Worm (Caenorhabditis elegans) whole organism, midembryonic: Measurements from ENCODE around the gene W03F8.4.
"Not testable (repeated sequence)": the region's sequence is repeated elsewhere in the genome, so short reads cannot be mapped to it uniquely, and the experiment has no call there.

Experiments used
- T22C8.4 ChIP-seq: fragments of 200-800 bp; sonication (Bioruptor generic); IDR thresholded peaks from 2 replicates; pipeline ENCODE4 v1.3.6; 2022; ENCODE audit warnings: missing genetic modification characterization, missing compliant biosample characterization
- cog-1 ChIP-seq: sonication (generic microtip); optimal IDR thresholded peaks from 2 replicates; lab custom pipeline; 2016; ENCODE audit warnings: missing genetic modification characterization, missing compliant biosample characterization
- flt-1 ChIP-seq: fragments of 200-800 bp; sonication (Bioruptor generic); IDR thresholded peaks from 2 replicates; pipeline ENCODE4 v1.3.6; 2022; ENCODE audit warnings: missing genetic modification characterization, missing compliant biosample characterization
- klf-2 ChIP-seq: fragments of 200-800 bp; sonication (Bioruptor generic); conservative IDR thresholded peaks from 2 replicates; pipeline ENCODE4 v1.3.6; 2022; ENCODE audit warnings: missing genetic modification reagents, missing genetic modification characterization, missing compliant biosample characterization
- med-1 ChIP-seq: sonication (generic microtip); optimal IDR thresholded peaks from 2 replicates; lab custom pipeline; 2017; ENCODE audit warnings: missing genetic modification characterization, mild to moderate bottlenecking, missing compliant biosample characterization, antibody characterized with exemption, missing genetic modification reagents; ENCODE audit not compliant: insufficient read depth
- ref-1 ChIP-seq: fragments of 200-800 bp; sonication (Bioruptor generic); conservative IDR thresholded peaks from 2 replicates; pipeline ENCODE4 v1.3.6; 2022; ENCODE audit warnings: missing genetic modification reagents, missing genetic modification characterization, missing compliant biosample characterization
- tab-1 ChIP-seq: fragments of 200-800 bp; sonication (Bioruptor generic); IDR thresholded peaks from 2 replicates; pipeline ENCODE4 v1.3.6; 2022; ENCODE audit warnings: missing genetic modification characterization, missing compliant biosample characterization
- ztf-23 ChIP-seq: fragments of 200-800 bp; sonication (Bioruptor generic); IDR thresholded peaks from 2 replicates; pipeline ENCODE4 v1.3.6; 2022; ENCODE audit warnings: missing genetic modification reagents, missing genetic modification characterization, missing compliant biosample characterization
- ztf-29 ChIP-seq: fragments of 200-800 bp; sonication (Bioruptor generic); IDR thresholded peaks from 2 replicates; pipeline ENCODE4 v1.3.6; 2022; ENCODE audit warnings: missing genetic modification reagents, missing genetic modification characterization, missing compliant biosample characterization

W03F8.4 gene

DNA sequence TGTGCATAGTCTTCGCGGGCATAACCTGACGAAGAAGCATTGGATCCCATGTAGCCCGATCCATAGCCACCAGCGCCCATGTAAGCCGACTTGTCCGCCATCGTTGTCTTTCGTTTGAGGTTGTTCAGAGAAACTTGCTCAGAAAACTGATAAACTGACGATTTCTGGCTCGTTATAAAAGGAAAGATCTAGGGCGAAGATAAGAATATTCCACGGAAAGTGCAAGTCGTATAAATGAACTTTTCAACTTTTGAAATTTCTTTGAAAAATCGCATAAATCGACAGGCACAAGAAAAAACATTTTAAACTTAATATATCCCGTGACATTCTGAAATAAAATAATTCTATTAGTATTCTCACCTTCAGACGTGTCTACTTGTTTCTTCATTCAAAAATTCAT lies 21.0 kb upstream of the W03F8.4 start, which contains the start of the genes nspd-3 and C24D10.2:
Gene nspd-3, minus strand, starts transcription at position 101 of the 400 bp plus-strand sequence.
Gene C24D10.2, plus strand, starts transcription at position 399 of the 400 bp plus-strand sequence.
- TF ChIP-seq ref-1; ztf-29 (GFP tag; lab: Robert Waterston, UW); med-1: not testable (repeated sequence)

DNA sequence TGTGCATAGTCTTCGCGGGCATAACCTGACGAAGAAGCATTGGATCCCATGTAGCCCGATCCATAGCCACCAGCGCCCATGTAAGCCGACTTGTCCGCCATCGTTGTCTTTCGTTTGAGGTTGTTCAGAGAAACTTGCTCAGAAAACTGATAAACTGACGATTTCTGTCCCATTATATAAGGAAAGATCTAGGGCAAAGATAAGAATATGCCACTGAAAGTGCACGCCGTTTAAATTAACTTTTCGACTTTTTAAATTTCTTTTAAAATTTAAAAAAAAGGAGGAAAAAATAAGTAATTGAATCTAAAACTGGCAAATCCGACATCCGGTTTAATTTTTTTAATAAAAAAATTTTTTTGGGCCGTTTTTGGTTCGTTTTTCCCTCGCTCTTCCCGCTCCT lies 18.3 kb upstream of the W03F8.4 start, which contains the start of gene nspd-6:
Gene nspd-6, minus strand, starts transcription at position 101 of the 400 bp plus-strand sequence.
- TF ChIP-seq med-1; flt-1 (GFP tag; lab: Robert Waterston, UW); ztf-29 (GFP tag; lab: Robert Waterston, UW): not testable (repeated sequence)

DNA sequence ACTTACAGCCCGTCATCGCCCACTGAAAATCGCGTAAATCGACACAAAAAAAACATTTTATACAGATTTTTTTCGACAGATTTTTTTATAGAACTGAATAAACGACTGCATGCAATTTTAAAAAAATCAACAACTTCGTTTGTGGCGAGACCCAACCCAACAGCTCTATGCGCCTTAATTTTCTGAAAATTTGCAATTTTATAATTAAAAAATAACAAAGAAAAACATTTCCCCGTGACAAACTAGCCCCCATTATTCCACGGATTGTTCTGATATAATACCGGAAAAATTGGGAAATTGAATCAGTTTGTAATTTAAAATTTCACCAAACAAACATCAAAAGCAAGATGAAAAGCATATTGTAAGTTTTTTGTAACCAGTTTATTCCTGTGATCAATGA lies 17.9 kb upstream of the W03F8.4 start, which contains the start of gene ptp-5.1:
Gene ptp-5.1, plus strand, starts transcription at position 301 of the 400 bp plus-strand sequence.
- TF ChIP-seq ref-1 (no peak), med-1 (no peak), flt-1 (GFP tag; lab: Robert Waterston, UW) (no peak), klf-2 (GFP tag; lab: Robert Waterston, UW) (no peak), T22C8.4 (GFP tag; lab: Robert Waterston, UW) (no peak), ztf-29 (GFP tag; lab: Robert Waterston, UW) (no peak), cog-1 (tag; lab: Kevin White, UChicago) (no peak), tab-1 (GFP tag; lab: Robert Waterston, UW) (no peak), ztf-23 (GFP tag; lab: Robert Waterston, UW) (no peak)

DNA sequence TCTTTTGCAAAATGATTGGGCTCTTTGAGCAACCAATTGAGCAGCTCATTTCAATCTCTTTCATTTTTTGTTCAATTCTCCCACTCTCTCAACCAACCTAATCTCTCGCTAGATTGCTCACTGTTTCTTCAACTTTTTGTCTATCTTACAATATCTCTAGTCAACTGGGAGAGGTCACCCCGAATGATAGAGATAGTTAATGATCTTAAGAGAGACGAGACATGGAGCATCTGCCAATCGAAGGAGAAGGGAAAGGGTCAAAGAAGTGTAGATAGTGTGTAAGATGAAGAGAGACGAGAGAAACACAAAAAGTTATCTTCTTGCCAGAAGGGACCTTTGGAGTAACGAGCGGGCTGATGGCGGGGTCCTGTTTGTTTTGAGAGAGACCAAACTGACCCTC lies 14.6 kb upstream of the W03F8.4 start:
- TF ChIP-seq cog-1 (tag; lab: Kevin White, UChicago), result peak; percentile 48
- TF ChIP-seq klf-2 (GFP tag; lab: Robert Waterston, UW), result no peak

DNA sequence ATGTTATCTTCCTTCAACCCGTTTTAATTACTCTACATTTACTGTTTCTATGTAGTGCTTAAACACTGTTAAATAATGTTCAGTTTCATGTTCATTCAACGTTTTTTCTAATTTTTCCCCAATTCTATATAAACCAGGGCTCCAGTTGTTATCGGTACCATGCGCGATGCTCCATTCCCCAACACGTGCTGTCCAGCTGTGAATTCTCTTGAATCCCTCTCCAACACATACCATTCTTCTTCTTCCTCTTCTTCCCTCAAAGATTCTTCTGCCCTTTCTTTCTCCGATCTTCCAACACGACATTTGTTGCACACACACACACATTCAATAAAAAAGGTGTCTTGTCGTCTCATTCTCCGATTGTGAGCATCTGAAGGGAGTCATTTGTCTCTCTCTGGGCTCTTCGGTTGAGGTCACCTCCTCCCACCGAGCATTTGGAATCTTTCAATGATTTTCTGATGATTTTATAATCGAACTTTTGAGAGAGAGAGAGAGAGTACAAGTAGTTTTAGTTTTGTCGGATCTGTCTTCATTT lies 11.9 kb upstream of the W03F8.4 start:
- no peak for TF ChIP-seq ztf-29 (GFP tag; lab: Robert Waterston, UW)
- no peak for TF ChIP-seq flt-1 (GFP tag; lab: Robert Waterston, UW)
- no peak for TF ChIP-seq T22C8.4 (GFP tag; lab: Robert Waterston, UW)
- TF ChIP-seq tab-1 (GFP tag; lab: Robert Waterston, UW), result no peak
- no peak for TF ChIP-seq med-1
- no peak for TF ChIP-seq cog-1 (tag; lab: Kevin White, UChicago)
- TF ChIP-seq klf-2 (GFP tag; lab: Robert Waterston, UW), result no peak
- TF ChIP-seq ref-1, result no peak
- no peak for TF ChIP-seq ztf-23 (GFP tag; lab: Robert Waterston, UW)

DNA sequence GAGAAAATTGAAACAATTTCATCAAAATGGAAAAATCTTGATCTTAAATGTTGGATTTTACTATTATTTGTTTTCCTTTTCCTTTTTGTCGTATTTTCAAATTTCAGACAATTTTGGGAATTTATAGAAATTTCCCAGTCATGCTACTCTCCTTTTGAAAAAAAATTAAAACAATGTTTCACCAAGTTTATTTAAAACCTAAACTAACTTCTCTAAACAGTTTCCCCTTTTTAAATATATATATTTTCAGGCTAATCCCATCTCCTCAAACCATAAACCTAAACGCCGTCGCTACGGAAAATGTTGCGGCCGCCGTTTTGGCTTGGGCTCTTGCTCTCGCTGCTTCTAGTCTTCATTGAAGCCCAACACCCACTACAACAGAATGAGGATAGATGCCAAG lies 10.9 kb upstream of the W03F8.4 start, which contains the start of gene lam-1:
Gene lam-1, plus strand, starts transcription at position 301 of the 400 bp plus-strand sequence.
- 0 out of 2 replicates have a peak, but pooled peaks have one; percentile 40 for TF ChIP-seq flt-1 (GFP tag; lab: Robert Waterston, UW)
- no peak for TF ChIP-seq cog-1 (tag; lab: Kevin White, UChicago)

DNA sequence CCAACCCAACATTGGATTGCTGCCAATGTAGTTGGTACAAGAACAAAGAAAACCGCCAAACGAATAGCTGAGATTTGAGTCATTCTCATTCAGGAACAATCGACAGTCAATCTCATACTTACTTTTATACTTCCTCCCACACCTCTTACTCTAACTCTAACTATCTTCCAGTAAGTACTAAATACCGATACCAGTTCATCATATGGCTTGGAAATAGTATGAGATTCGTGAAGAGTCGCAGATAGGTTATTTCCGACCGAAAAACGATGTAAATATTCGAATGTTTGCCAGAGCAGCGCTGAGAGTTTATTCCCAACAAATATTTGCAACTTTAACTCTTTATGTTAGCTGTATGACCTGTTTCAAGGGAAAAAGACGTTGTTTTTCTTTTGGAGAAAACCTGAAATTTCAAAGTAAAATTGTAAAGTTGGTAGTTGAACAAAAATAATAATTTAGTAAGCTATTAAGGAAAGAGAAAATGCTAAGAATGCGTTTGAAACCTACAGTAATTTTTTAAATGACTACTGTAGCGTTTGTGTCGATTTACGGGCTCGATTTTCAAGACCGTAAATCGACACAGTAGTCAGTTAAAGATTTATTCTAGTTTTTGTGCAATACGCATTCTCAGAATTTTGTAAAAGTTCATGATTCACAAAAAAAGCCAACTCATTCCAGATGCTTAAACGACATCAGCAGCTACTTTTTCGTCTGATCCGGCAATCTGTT lies 2.7 kb downstream of the W03F8.4 start, which contains the start of the genes W03F8.6 and mtrf-1L:
Gene W03F8.6, minus strand, starts transcription at position 101 of the 726 bp plus-strand sequence.
Gene mtrf-1L, plus strand, starts transcription at position 676 of the 726 bp plus-strand sequence.
- TF ChIP-seq ref-1 (no peak), med-1 (no peak), cog-1 (tag; lab: Kevin White, UChicago) (no peak), tab-1 (GFP tag; lab: Robert Waterston, UW) (no peak), T22C8.4 (GFP tag; lab: Robert Waterston, UW) (no peak), ztf-23 (GFP tag; lab: Robert Waterston, UW) (no peak), ztf-29 (GFP tag; lab: Robert Waterston, UW) (no peak), klf-2 (GFP tag; lab: Robert Waterston, UW) (no peak), flt-1 (GFP tag; lab: Robert Waterston, UW) (no peak)

DNA sequence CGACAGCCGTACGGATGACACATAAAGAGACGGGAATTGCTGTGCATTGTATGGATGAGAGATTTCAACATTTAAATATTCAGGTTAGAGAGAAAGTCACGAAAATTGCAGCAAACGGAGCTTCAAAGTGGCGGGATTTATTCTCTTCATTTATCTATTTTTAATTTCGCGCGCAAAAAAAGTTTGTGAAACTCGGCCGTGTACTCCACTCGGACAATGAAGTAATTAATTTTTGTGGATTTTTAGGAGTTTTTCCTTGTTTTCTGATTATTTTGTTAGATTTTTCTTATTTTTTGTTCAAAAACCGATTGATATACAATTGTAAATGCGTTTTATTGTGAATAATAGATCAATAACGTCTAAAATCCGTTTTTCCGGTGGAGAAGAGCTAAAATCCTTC lies 4.1 kb downstream of the W03F8.4 start:
- TF ChIP-seq T22C8.4 (GFP tag; lab: Robert Waterston, UW) (no peak), tab-1 (GFP tag; lab: Robert Waterston, UW) (no peak), ztf-23 (GFP tag; lab: Robert Waterston, UW) (no peak), klf-2 (GFP tag; lab: Robert Waterston, UW) (no peak), med-1 (no peak), ref-1 (no peak), ztf-29 (GFP tag; lab: Robert Waterston, UW) (no peak), cog-1 (tag; lab: Kevin White, UChicago) (no peak), flt-1 (GFP tag; lab: Robert Waterston, UW) (no peak)

DNA sequence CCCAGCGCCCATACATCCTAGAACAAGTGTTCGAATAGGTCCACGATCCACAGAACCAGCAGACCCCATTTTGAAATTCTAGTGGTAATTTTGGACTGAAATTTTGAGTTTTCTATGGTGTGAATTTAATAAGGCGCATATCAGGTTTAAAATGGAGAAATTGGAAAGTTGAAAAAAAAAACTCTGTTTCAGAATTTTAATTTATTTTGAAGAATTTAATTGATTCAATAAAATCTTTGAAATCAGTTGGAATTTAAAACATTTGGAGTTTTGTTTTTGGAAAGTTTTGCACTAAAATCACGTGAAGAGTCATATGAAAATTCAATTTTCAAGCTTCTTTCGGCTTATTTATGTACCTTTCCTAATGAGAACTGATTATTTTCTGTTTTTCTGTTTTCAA lies 11.6 kb downstream of the W03F8.4 start, which contains the start of gene gpa-18:
Gene gpa-18, minus strand, starts transcription at position 101 of the 400 bp plus-strand sequence.
- TF ChIP-seq ref-1 (no peak), med-1 (no peak), tab-1 (GFP tag; lab: Robert Waterston, UW) (no peak)

DNA sequence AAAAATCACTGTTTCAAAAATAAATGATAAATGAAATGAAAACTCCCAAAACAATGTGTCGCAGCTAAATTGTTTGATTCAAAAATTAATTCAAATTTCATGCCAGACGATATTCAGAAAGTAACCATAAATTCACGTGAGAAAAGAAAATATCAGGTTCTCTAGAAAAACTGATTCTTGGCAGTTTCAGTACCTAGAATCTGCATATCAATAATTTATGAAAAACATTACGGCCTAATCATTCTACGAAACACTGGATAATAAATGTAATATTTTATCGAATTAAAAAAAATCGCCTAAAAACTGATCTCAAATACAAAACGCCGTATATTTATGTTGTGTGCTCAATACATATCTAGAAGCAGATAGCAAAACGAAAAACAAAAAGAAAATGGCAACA lies 16.9 kb downstream of the W03F8.4 start:
- no peak for TF ChIP-seq T22C8.4 (GFP tag; lab: Robert Waterston, UW)
- TF ChIP-seq cog-1 (tag; lab: Kevin White, UChicago), result no peak
- no peak for TF ChIP-seq tab-1 (GFP tag; lab: Robert Waterston, UW)
- no peak for TF ChIP-seq ztf-23 (GFP tag; lab: Robert Waterston, UW)
- TF ChIP-seq ref-1, result no peak
- no peak for TF ChIP-seq med-1
- no peak for TF ChIP-seq ztf-29 (GFP tag; lab: Robert Waterston, UW)
- TF ChIP-seq klf-2 (GFP tag; lab: Robert Waterston, UW), result no peak
- no peak for TF ChIP-seq flt-1 (GFP tag; lab: Robert Waterston, UW)
